Fruit fly (Drosophila melanogaster) Kc167 (cell line): ENCODE measurements around the gene RpL34a.

Experiments
- Myc ChIP-seq: fragments of >200 bp; optimal IDR thresholded peaks from 2 replicates; lab custom pipeline; 2017; ENCODE audit warnings: missing external identifiers
- Sin3A ChIP-seq: fragments of >200 bp; optimal IDR thresholded peaks from 2 replicates; lab custom pipeline; 2018; ENCODE audit warnings: missing external identifiers
- h ChIP-seq: fragments of >200 bp; optimal IDR thresholded peaks from 3 replicates; lab custom pipeline; 2018; ENCODE audit warnings: missing external identifiers
- insv ChIP-seq: fragments of >200 bp; optimal IDR thresholded peaks from 3 replicates; lab custom pipeline; 2018; ENCODE audit warnings: missing external identifiers
- psq ChIP-seq: fragments of >200 bp; optimal IDR thresholded peaks from 2 replicates; lab custom pipeline; 2017; ENCODE audit warnings: missing external identifiers
- ttk ChIP-seq: sonication (Bioruptor generic); optimal IDR thresholded peaks from 2 replicates; lab custom pipeline; 2017; ENCODE audit warnings: missing external identifiers

DNA sequence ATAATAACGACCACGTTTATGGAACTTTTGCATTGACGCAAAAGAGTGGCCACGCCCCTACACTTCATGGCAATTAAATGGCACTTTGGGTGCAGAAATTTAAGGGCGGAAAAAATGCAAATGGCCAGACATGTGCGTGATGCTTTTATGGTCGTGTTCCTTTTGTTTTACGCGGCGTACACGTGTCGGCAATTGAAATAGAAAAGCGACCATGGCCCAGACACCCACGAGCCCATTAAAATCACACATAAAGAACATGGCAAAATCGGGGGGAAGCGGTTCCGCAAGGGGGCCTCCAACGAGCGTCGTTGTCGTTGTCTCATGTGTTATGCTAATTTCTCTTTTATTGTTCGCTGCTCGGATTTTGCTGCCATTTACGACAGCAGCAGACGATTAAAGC, 46.3 kb upstream of the RpL34a start:
- no peak for TF ChIP-seq insv (lab: Kevin White, UChicago)
- no peak for TF ChIP-seq psq (lab: Kevin White, UChicago)
- TF ChIP-seq ttk (lab: Kevin White, UChicago) = no peak
- TF ChIP-seq Sin3A (lab: Kevin White, UChicago) = no peak
- no peak for TF ChIP-seq h
- TF ChIP-seq Myc = no peak
